Fruit fly (Drosophila melanogaster) whole organism, prepupa: ENCODE results near the gene ND-B14.5A.
A peak's percentile ranks its signal among the peaks of the same experiment; 100 is the strongest.

Experiments used
- Blimp-1 ChIP-seq: fragments of 200-800 bp; sonication (Bioruptor generic); optimal IDR thresholded peaks from 3 replicates; lab custom pipeline; 2017; ENCODE audit warnings: missing biosample characterization, missing genetic modification characterization, mild to moderate bottlenecking, moderate library complexity, missing genetic modification reagents
- CG10631 ChIP-seq: fragments of 200-800 bp; sonication (Bioruptor generic); optimal IDR thresholded peaks from 2 replicates; lab custom pipeline; 2016; ENCODE audit warnings: missing biosample characterization, missing genetic modification characterization
- CG11294 ChIP-seq: fragments of 200-800 bp; sonication (Bioruptor generic); IDR thresholded peaks from 2 replicates; pipeline ENCODE4 v1.3.6; 2022; ENCODE audit warnings: missing biosample characterization, missing genetic modification characterization
- CG11762 ChIP-seq: fragments of 200-800 bp; sonication (Bioruptor generic); optimal IDR thresholded peaks from 3 replicates; lab custom pipeline; 2016; ENCODE audit warnings: missing biosample characterization, missing genetic modification characterization; ENCODE audit not compliant: insufficient read depth
- CG11902 ChIP-seq: fragments of 200-800 bp; sonication (Bioruptor generic); optimal IDR thresholded peaks from 3 replicates; lab custom pipeline; 2016; ENCODE audit warnings: missing biosample characterization, missing genetic modification characterization
- CG15336 ChIP-seq: fragments of 200-800 bp; sonication (Bioruptor generic); IDR thresholded peaks from 2 replicates; pipeline ENCODE4 v1.3.6; 2022; ENCODE audit warnings: missing biosample characterization, missing genetic modification characterization
- CG1621 ChIP-seq: fragments of 200-800 bp; sonication (Bioruptor generic); optimal IDR thresholded peaks from 3 replicates; lab custom pipeline; 2018; ENCODE audit warnings: missing biosample characterization, mild to moderate bottlenecking, missing genetic modification characterization
- CG16779 ChIP-seq: fragments of 200-800 bp; sonication (Bioruptor generic); optimal IDR thresholded peaks from 3 replicates; lab custom pipeline; 2017; ENCODE audit warnings: missing biosample characterization, mild to moderate bottlenecking, missing genetic modification characterization
- CG3032 ChIP-seq: fragments of 200-800 bp; optimal IDR thresholded peaks from 2 replicates; lab custom pipeline; 2019; ENCODE audit warnings: missing biosample characterization, mild to moderate bottlenecking, missing genetic modification characterization, moderate library complexity
- CG31627 ChIP-seq: fragments of 200-800 bp; sonication (Bioruptor generic); optimal IDR thresholded peaks from 3 replicates; lab custom pipeline; 2016; ENCODE audit warnings: missing biosample characterization, missing genetic modification characterization
- CG32006 ChIP-seq: fragments of 200-800 bp; sonication (Bioruptor generic); optimal IDR thresholded peaks from 3 replicates; lab custom pipeline; 2017; ENCODE audit warnings: missing biosample characterization, mild to moderate bottlenecking, missing genetic modification characterization
- CG3919 ChIP-seq: fragments of 200-800 bp; sonication (Bioruptor generic); optimal IDR thresholded peaks from 3 replicates; lab custom pipeline; 2016; ENCODE audit warnings: missing biosample characterization, missing genetic modification characterization
- CG4318 ChIP-seq: fragments of 200-800 bp; sonication (Bioruptor generic); optimal IDR thresholded peaks from 3 replicates; lab custom pipeline; 2017; ENCODE audit warnings: missing biosample characterization, mild to moderate bottlenecking, missing genetic modification characterization
- CG6854 ChIP-seq: fragments of 200-800 bp; sonication (Bioruptor generic); optimal IDR thresholded peaks from 2 replicates; lab custom pipeline; 2017; ENCODE audit warnings: missing biosample characterization, mild to moderate bottlenecking, missing genetic modification characterization
- CG8119 ChIP-seq: fragments of 200-800 bp; sonication (Bioruptor generic); IDR thresholded peaks from 3 replicates; pipeline ENCODE4 v1.3.6; 2022; ENCODE audit warnings: missing biosample characterization, missing genetic modification characterization
- CG8632 ChIP-seq: fragments of 200-800 bp; sonication (Bioruptor generic); optimal IDR thresholded peaks from 3 replicates; lab custom pipeline; 2016; ENCODE audit warnings: missing biosample characterization, missing genetic modification characterization
- CG9139 ChIP-seq: fragments of 200-800 bp; sonication (Bioruptor generic); optimal IDR thresholded peaks from 3 replicates; lab custom pipeline; 2017; ENCODE audit warnings: missing biosample characterization, mild to moderate bottlenecking, missing genetic modification characterization
- Eip75B ChIP-seq: fragments of 200-800 bp; sonication (Bioruptor generic); optimal IDR thresholded peaks from 3 replicates; lab custom pipeline; 2016; ENCODE audit warnings: missing biosample characterization, missing genetic modification characterization
- Eip78C ChIP-seq: fragments of 200-800 bp; sonication (Bioruptor generic); peaks from one replicate; lab custom pipeline; 2016; ENCODE audit warnings: missing biosample characterization, missing genetic modification characterization
- Eip93F ChIP-seq: fragments of 200-800 bp; sonication (Bioruptor generic); optimal IDR thresholded peaks from 2 replicates; lab custom pipeline; 2016; ENCODE audit warnings: missing biosample characterization, mild to moderate bottlenecking, missing genetic modification characterization
- Ets96B ChIP-seq: fragments of 200-800 bp; optimal IDR thresholded peaks from 2 replicates; lab custom pipeline; 2019; ENCODE audit warnings: missing biosample characterization, mild to moderate bottlenecking, missing genetic modification characterization, moderate library complexity
- Gug ChIP-seq: fragments of 200-800 bp; sonication (Bioruptor generic); IDR thresholded peaks from 2 replicates; pipeline ENCODE4 v1.3.6; 2022; ENCODE audit warnings: missing biosample characterization, missing genetic modification characterization
- Hr38 ChIP-seq: sonication (Bioruptor generic); optimal IDR thresholded peaks from 2 replicates; lab custom pipeline; 2016; ENCODE audit warnings: missing biosample characterization, missing genetic modification characterization
- Hr39 ChIP-seq: fragments of 200-800 bp; sonication (Bioruptor generic); optimal IDR thresholded peaks from 2 replicates; lab custom pipeline; 2016; ENCODE audit warnings: missing biosample characterization, missing genetic modification characterization
- Hr4 ChIP-seq: fragments of 200-800 bp; sonication (Bioruptor generic); optimal IDR thresholded peaks from 3 replicates; lab custom pipeline; 2016; ENCODE audit warnings: missing biosample characterization, missing genetic modification characterization
- Lpt ChIP-seq: fragments of 200-800 bp; sonication (Bioruptor generic); optimal IDR thresholded peaks from 3 replicates; lab custom pipeline; 2016; ENCODE audit warnings: missing biosample characterization, missing genetic modification characterization
- Met ChIP-seq: fragments of 200-800 bp; sonication (Bioruptor generic); optimal IDR thresholded peaks from 3 replicates; lab custom pipeline; 2016; ENCODE audit warnings: missing biosample characterization, missing genetic modification characterization
- OdsH ChIP-seq: fragments of 200-800 bp; sonication (Bioruptor generic); optimal IDR thresholded peaks from 3 replicates; lab custom pipeline; 2016; ENCODE audit warnings: missing biosample characterization, missing genetic modification characterization
- Smox ChIP-seq: fragments of 200-800 bp; sonication (Bioruptor generic); optimal IDR thresholded peaks from 3 replicates; lab custom pipeline; 2016; ENCODE audit warnings: missing biosample characterization, missing genetic modification characterization
- Sox15 ChIP-seq: fragments of 200-800 bp; sonication (Bioruptor generic); optimal IDR thresholded peaks from 3 replicates; lab custom pipeline; 2016; ENCODE audit warnings: missing biosample characterization, missing genetic modification characterization
- achi ChIP-seq: fragments of 200-800 bp; sonication (Bioruptor generic); optimal IDR thresholded peaks from 3 replicates; lab custom pipeline; 2016; ENCODE audit warnings: missing biosample characterization, missing genetic modification characterization
- acj6 ChIP-seq: fragments of 200-800 bp; sonication (Bioruptor generic); optimal IDR thresholded peaks from 3 replicates; lab custom pipeline; 2016; ENCODE audit warnings: missing biosample characterization, missing genetic modification characterization
- dac ChIP-seq: fragments of 200-800 bp; sonication (Bioruptor generic); optimal IDR thresholded peaks from 2 replicates; lab custom pipeline; 2017; ENCODE audit warnings: missing biosample characterization, mild to moderate bottlenecking, missing genetic modification characterization
- dsx ChIP-seq: fragments of 200-800 bp; optimal IDR thresholded peaks from 3 replicates; lab custom pipeline; 2019; ENCODE audit warnings: missing biosample characterization, mild to moderate bottlenecking, missing genetic modification characterization, moderate library complexity; ENCODE audit not compliant: poor library complexity, severe bottlenecking
- esn ChIP-seq: fragments of 200-800 bp; sonication (Bioruptor generic); optimal IDR thresholded peaks from 2 replicates; lab custom pipeline; 2016; ENCODE audit warnings: missing biosample characterization, mild to moderate bottlenecking, missing genetic modification characterization, moderate library complexity
- fd85E ChIP-seq: fragments of 200-800 bp; sonication (Bioruptor generic); optimal IDR thresholded peaks from 3 replicates; lab custom pipeline; 2016; ENCODE audit warnings: missing biosample characterization, missing genetic modification characterization
- lz ChIP-seq: fragments of 200-800 bp; sonication (Bioruptor generic); optimal IDR thresholded peaks from 3 replicates; lab custom pipeline; 2016; ENCODE audit warnings: missing biosample characterization, missing genetic modification characterization
- net ChIP-seq: fragments of 200-800 bp; sonication (Bioruptor generic); optimal IDR thresholded peaks from 3 replicates; lab custom pipeline; 2016; ENCODE audit warnings: missing biosample characterization, missing genetic modification characterization
- pdm3 ChIP-seq: fragments of 200-800 bp; sonication (Bioruptor generic); optimal IDR thresholded peaks from 3 replicates; lab custom pipeline; 2016; ENCODE audit warnings: missing biosample characterization, missing genetic modification characterization
- spab ChIP-seq: fragments of 200-800 bp; sonication (Bioruptor generic); optimal IDR thresholded peaks from 2 replicates; lab custom pipeline; 2017; ENCODE audit warnings: missing biosample characterization, mild to moderate bottlenecking, missing genetic modification characterization, missing genetic modification reagents
- svp ChIP-seq: fragments of 200-800 bp; sonication (Bioruptor generic); peaks from one replicate; lab custom pipeline; 2016; ENCODE audit warnings: missing biosample characterization, missing genetic modification characterization
- topi ChIP-seq: fragments of 200-800 bp; sonication (Bioruptor generic); optimal IDR thresholded peaks from 3 replicates; lab custom pipeline; 2016; ENCODE audit warnings: missing biosample characterization, missing genetic modification characterization
- vri ChIP-seq: fragments of 200-800 bp; sonication (Bioruptor generic); optimal IDR thresholded peaks from 3 replicates; lab custom pipeline; 2016; ENCODE audit warnings: missing biosample characterization, mild to moderate bottlenecking, missing genetic modification characterization

The ND-B14.5A gene

DNA sequence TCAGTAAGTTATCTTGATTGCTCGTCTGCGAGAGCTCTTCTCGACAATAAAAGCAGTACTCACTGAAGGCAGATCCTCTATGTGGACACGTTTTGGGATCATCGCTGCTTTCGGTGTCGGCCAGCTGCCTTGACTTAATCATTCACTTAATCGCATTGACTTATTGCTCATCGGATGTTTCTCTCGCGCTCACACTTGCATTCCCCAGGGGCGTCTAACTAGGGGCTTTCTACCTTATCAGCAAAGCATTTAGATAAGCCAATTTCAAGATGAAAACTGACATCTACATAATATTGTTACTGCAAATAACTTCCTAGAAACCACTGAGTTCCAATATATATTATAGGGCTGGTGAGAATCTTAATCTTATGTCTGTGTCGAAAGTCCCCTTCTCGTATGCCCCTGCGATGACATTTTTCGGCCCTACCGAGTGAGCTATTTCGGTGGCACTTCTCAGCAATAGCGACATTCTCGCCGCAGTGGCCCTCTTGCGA, 40.0 kb downstream of the ND-B14.5A start (continued):
- no peak for TF ChIP-seq CG16779 (tag; lab: Kevin White, UChicago)

- TF ChIP-seq svp: peak; percentile 80
- TF ChIP-seq achi (GFP tag; lab: Kevin White, UChicago): no peak
- no peak for TF ChIP-seq Hr4
- TF ChIP-seq CG9139 (GFP tag; lab: Kevin White, UChicago): no peak
- TF ChIP-seq Eip78C (GFP tag; lab: Kevin White, UChicago): peak; percentile 55
- TF ChIP-seq CG3032 (tag; lab: Kevin White, UChicago): no peak
- peak; percentile 31 for TF ChIP-seq Eip75B
These were observed 41.6 kb downstream of the ND-B14.5A start, which contains the start of gene SmydA-8 for dm6 chrX:2213759-2214406. TSS of gene SmydA-8 (minus strand) at chrX:2213809.

- TF ChIP-seq CG4318 (GFP tag; lab: Kevin White, UChicago) (no peak), svp (no peak), CG31627 (GFP tag; lab: Kevin White, UChicago) (no peak), Sox15 (GFP tag; lab: Kevin White, UChicago) (no peak), CG11902 (GFP tag; lab: Kevin White, UChicago) (no peak), OdsH (no peak), esn (GFP tag; lab: Kevin White, UChicago) (no peak), CG1621 (tag; lab: Kevin White, UChicago) (no peak), CG3032 (tag; lab: Kevin White, UChicago) (no peak), pdm3 (GFP tag; lab: Kevin White, UChicago) (no peak), CG3919 (no peak), net (GFP tag; lab: Kevin White, UChicago) (no peak), CG8632 (no peak), CG6854 (GFP tag; lab: Kevin White, UChicago) (no peak), Lpt (GFP tag; lab: Kevin White, UChicago) (no peak), CG32006 (GFP tag; lab: Kevin White, UChicago) (no peak), spab (GFP tag; lab: Kevin White, UChicago) (no peak), lz (GFP tag; lab: Kevin White, UChicago) (no peak)
These were observed 46.1 kb downstream of the ND-B14.5A start for dm6 chrX:2218455-2218854.

DNA sequence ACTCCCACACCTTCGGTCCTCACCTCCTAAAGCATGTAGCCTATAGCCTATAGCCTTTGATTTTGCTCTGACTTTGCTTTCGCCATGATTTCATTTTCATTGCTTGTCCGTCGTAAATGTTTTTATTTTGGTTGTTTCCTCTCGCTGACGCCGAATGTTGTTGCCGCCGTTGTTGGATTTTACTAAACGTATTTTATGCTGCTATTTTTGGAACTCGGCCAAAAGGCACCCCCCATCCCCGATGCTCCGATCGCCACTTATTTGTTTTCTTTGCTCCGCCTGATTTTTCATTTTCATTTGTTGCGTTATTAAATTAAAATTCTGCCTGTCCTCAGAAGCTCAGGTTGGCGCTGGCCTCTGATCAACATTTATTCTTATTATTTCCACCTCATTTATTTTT, 46.9 kb downstream of the ND-B14.5A start:
- TF ChIP-seq net (GFP tag; lab: Kevin White, UChicago): peak; percentile 23
- TF ChIP-seq CG1621 (tag; lab: Kevin White, UChicago): no peak
- no peak for TF ChIP-seq CG4318 (GFP tag; lab: Kevin White, UChicago)

DNA sequence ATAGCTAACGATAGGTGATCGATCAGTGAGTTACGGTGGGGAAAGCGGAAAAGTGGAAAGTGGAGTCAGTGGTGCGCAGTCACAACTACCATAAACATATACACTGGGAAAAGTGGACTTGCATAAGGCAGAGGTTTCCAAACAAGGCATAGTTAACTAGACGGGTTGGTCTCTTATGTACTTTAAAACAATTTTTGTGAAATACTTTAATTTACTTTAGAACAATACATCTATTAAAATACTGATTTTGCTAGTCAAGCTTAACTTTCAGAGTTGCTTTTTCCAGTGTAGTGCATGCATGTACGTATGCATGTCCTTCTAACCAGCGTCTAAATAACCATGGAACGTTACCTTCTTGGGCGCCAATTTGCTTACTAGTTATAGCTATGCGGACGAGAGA, 47.6 kb downstream of the ND-B14.5A start:
- TF ChIP-seq CG11762 (GFP tag; lab: Kevin White, UChicago) (no peak), pdm3 (GFP tag; lab: Kevin White, UChicago) (no peak), CG15336 (GFP tag; lab: Robert Waterston, UW) (peak; percentile 57), Blimp-1 (GFP tag; lab: Kevin White, UChicago) (no peak), CG4318 (GFP tag; lab: Kevin White, UChicago) (peak; percentile 55), CG8119 (GFP tag; lab: Robert Waterston, UW) (peak; percentile 45; the same call in 2 of the 3 replicates), svp (peak; percentile 66), Gug (GFP tag; lab: Robert Waterston, UW) (no peak), Hr4 (peak; percentile 74), topi (no peak), spab (GFP tag; lab: Kevin White, UChicago) (no peak), vri (no peak), CG10631 (GFP tag; lab: Kevin White, UChicago) (peak; percentile 9), Eip93F (GFP tag; lab: Kevin White, UChicago) (no peak), dac (no peak), CG11294 (GFP tag; lab: Robert Waterston, UW) (no peak), Hr39 (no peak), dsx (GFP tag; lab: Kevin White, UChicago) (no peak), Ets96B (tag; lab: Kevin White, UChicago) (peak; percentile 5), fd85E (GFP tag; lab: Kevin White, UChicago) (no peak), acj6 (GFP tag; lab: Kevin White, UChicago) (peak; percentile 16), CG6854 (GFP tag; lab: Kevin White, UChicago) (no peak), CG11902 (GFP tag; lab: Kevin White, UChicago) (no peak), Smox (GFP tag; lab: Kevin White, UChicago) (no peak), Hr38 (GFP tag; lab: Kevin White, UChicago) (no peak), Met (GFP tag; lab: Kevin White, UChicago) (no peak), Lpt (GFP tag; lab: Kevin White, UChicago) (peak; percentile 20)
